Fruit fly (Drosophila melanogaster) whole organism, wandering third instar larva: Measurements from ENCODE around the gene CG12194.

ENCODE experiments used
- Abd-B ChIP-seq: fragments of >200 bp; optimal IDR thresholded peaks from 2 replicates; lab custom pipeline; 2017; ENCODE audit warnings: missing biosample characterization, missing genetic modification characterization
- CG32264 ChIP-seq: fragments of 200-800 bp; sonication (Bioruptor generic); optimal IDR thresholded peaks from 2 replicates; lab custom pipeline; 2016; ENCODE audit warnings: missing biosample characterization, missing genetic modification characterization
- CG9705 ChIP-seq: fragments of 200-800 bp; sonication (Bioruptor generic); optimal IDR thresholded peaks from 2 replicates; lab custom pipeline; 2018; ENCODE audit warnings: missing biosample characterization, mild to moderate bottlenecking, missing genetic modification characterization
- CrebA ChIP-seq: fragments of 200-800 bp; sonication (Bioruptor generic); optimal IDR thresholded peaks from 2 replicates; lab custom pipeline; 2016; ENCODE audit warnings: missing biosample characterization, mild to moderate bottlenecking, missing genetic modification characterization, borderline replicate concordance
- Dfd ChIP-seq: fragments of >200 bp; optimal IDR thresholded peaks from 2 replicates; lab custom pipeline; 2017; ENCODE audit warnings: missing biosample characterization, missing genetic modification characterization
- Dif ChIP-seq: fragments of 200-275, 200-300 bp; sonication (Bioruptor generic); optimal IDR thresholded peaks from 2 replicates; lab custom pipeline; 2018; ENCODE audit warnings: missing biosample characterization, missing genetic modification characterization; ENCODE audit not compliant: partially characterized antibody
- GATAd ChIP-seq: sonication (Bioruptor generic); optimal IDR thresholded peaks from 2 replicates; lab custom pipeline; 2016; ENCODE audit warnings: missing biosample characterization, missing genetic modification characterization
- HLH106 ChIP-seq: fragments of 200-800 bp; optimal IDR thresholded peaks from 3 replicates; lab custom pipeline; 2019; ENCODE audit warnings: missing biosample characterization, mild to moderate bottlenecking, missing genetic modification characterization, moderate library complexity
- Hnf4 ChIP-seq: fragments of 200-800 bp; sonication (Bioruptor generic); optimal IDR thresholded peaks from 2 replicates; lab custom pipeline; 2016; ENCODE audit warnings: missing biosample characterization, mild to moderate bottlenecking, missing genetic modification characterization
- Hr78 ChIP-seq: fragments of >200 bp; optimal IDR thresholded peaks from 2 replicates; lab custom pipeline; 2017; ENCODE audit warnings: missing biosample characterization, missing genetic modification characterization
- Hr83 ChIP-seq: fragments of 200-300 bp; sonication (Bioruptor generic); optimal IDR thresholded peaks from 2 replicates; lab custom pipeline; 2016; ENCODE audit warnings: missing biosample characterization, mild to moderate bottlenecking, missing genetic modification characterization, moderate library complexity; ENCODE audit not compliant: poor library complexity, severe bottlenecking
- Jra ChIP-seq: sonication (Bioruptor generic); optimal IDR thresholded peaks from 2 replicates; lab custom pipeline; 2016; ENCODE audit warnings: missing biosample characterization, missing genetic modification characterization
- Mio ChIP-seq: sonication (Bioruptor generic); optimal IDR thresholded peaks from 2 replicates; lab custom pipeline; 2016; ENCODE audit warnings: missing biosample characterization, missing genetic modification characterization
- Myc ChIP-seq: fragments of >200 bp; optimal IDR thresholded peaks from 2 replicates; lab custom pipeline; 2017
- N ChIP-seq: fragments of >200 bp; optimal IDR thresholded peaks from 2 replicates; lab custom pipeline; 2018; ENCODE audit warnings: missing biosample characterization, missing external identifiers, missing genetic modification characterization
- OdsH ChIP-seq: fragments of 200-800 bp; sonication (Bioruptor generic); optimal IDR thresholded peaks from 2 replicates; lab custom pipeline; 2016; ENCODE audit warnings: missing biosample characterization, mild to moderate bottlenecking, missing genetic modification characterization
- Rel ChIP-seq, 2 experiments: fragments of 200-800 bp; sonication (Bioruptor generic) in 1 of 2; optimal IDR thresholded peaks; 2 replicates in 1 of 2; 3 replicates in 1 of 2; lab custom pipeline; 2016 to 2019; ENCODE audit warnings: mild to moderate bottlenecking in 2 of 2, missing biosample characterization in 2 of 2, missing genetic modification characterization in 2 of 2, moderate library complexity in 1 of 2
- Sp1 ChIP-seq: fragments of 200-800 bp; sonication (Bioruptor generic); optimal IDR thresholded peaks from 3 replicates; lab custom pipeline; 2019; ENCODE audit warnings: missing biosample characterization, mild to moderate bottlenecking, missing genetic modification characterization, moderate library complexity
- Vsx2 ChIP-seq: fragments of 200-300, 225-300 bp; sonication (Bioruptor generic); optimal IDR thresholded peaks from 2 replicates; lab custom pipeline; 2018; ENCODE audit warnings: missing biosample characterization, missing genetic modification characterization; ENCODE audit not compliant: partially characterized antibody
- br ChIP-seq: fragments of 200-800 bp; sonication (Bioruptor generic); optimal IDR thresholded peaks from 2 replicates; lab custom pipeline; 2016; ENCODE audit warnings: missing biosample characterization, missing genetic modification characterization
- brk ChIP-seq: fragments of 200-800 bp; sonication (Bioruptor generic); optimal IDR thresholded peaks from 2 replicates; lab custom pipeline; 2016; ENCODE audit warnings: missing biosample characterization, mild to moderate bottlenecking, missing genetic modification characterization
- dl ChIP-seq, 2 experiments: fragments of 175-275, 200-275 bp in 1 of 2; fragments of 200-275 bp in 1 of 2; sonication (Bioruptor generic); optimal IDR thresholded peaks; lab custom pipeline; 2018; ENCODE audit warnings: mild to moderate bottlenecking in 2 of 2, missing biosample characterization in 2 of 2, missing genetic modification characterization in 2 of 2, moderate library complexity in 2 of 2; ENCODE audit not compliant: partially characterized antibody in 2 of 2, insufficient read depth in 1 of 2
- dmrt93B ChIP-seq: fragments of 200-800 bp; sonication (Bioruptor generic); optimal IDR thresholded peaks from 2 replicates; lab custom pipeline; 2018; ENCODE audit warnings: missing biosample characterization, mild to moderate bottlenecking, missing genetic modification characterization
- dsf ChIP-seq: sonication (Bioruptor generic); optimal IDR thresholded peaks from 2 replicates; lab custom pipeline; 2016; ENCODE audit warnings: missing biosample characterization, missing genetic modification characterization, borderline replicate concordance
- ey ChIP-seq: fragments of 200-800 bp; sonication (Bioruptor generic); optimal IDR thresholded peaks from 2 replicates; lab custom pipeline; 2016; ENCODE audit warnings: missing biosample characterization, missing genetic modification characterization
- foxo ChIP-seq, 2 experiments: fragments of 200-800 bp; sonication (Bioruptor generic); optimal IDR thresholded peaks; 2 replicates in 1 of 2; 3 replicates in 1 of 2; lab custom pipeline; 2016 to 2017; ENCODE audit warnings: missing biosample characterization in 2 of 2, missing genetic modification characterization in 2 of 2
- fru ChIP-seq: fragments of 200-800 bp; sonication (Bioruptor generic); optimal IDR thresholded peaks from 3 replicates; lab custom pipeline; 2016; ENCODE audit warnings: missing biosample characterization, mild to moderate bottlenecking, missing genetic modification characterization
- h ChIP-seq: fragments of 200-800 bp; sonication (Bioruptor generic); optimal IDR thresholded peaks from 3 replicates; lab custom pipeline; 2016; ENCODE audit warnings: missing biosample characterization, mild to moderate bottlenecking, missing genetic modification characterization
- jim ChIP-seq: fragments of 175-275, 200-325 bp; sonication (Bioruptor generic); optimal IDR thresholded peaks from 2 replicates; lab custom pipeline; 2016; ENCODE audit warnings: missing biosample characterization, mild to moderate bottlenecking, missing genetic modification characterization
- lola ChIP-seq: fragments of >200 bp; optimal IDR thresholded peaks from 2 replicates; lab custom pipeline; 2017; ENCODE audit warnings: missing biosample characterization, missing genetic modification characterization
- pan ChIP-seq: fragments of >200 bp; optimal IDR thresholded peaks from 2 replicates; lab custom pipeline; 2017
- psq ChIP-seq: fragments of 200-800 bp; sonication (Bioruptor generic); optimal IDR thresholded peaks from 3 replicates; lab custom pipeline; 2017; ENCODE audit warnings: missing biosample characterization, mild to moderate bottlenecking, missing genetic modification characterization, moderate library complexity
- rgr ChIP-seq: fragments of 200-800 bp; sonication (Bioruptor generic); optimal IDR thresholded peaks from 3 replicates; lab custom pipeline; 2016; ENCODE audit warnings: missing biosample characterization, mild to moderate bottlenecking, missing genetic modification characterization
- sage ChIP-seq: fragments of 200-800 bp; sonication (Bioruptor generic); optimal IDR thresholded peaks from 2 replicates; lab custom pipeline; 2016; ENCODE audit warnings: missing biosample characterization, mild to moderate bottlenecking, missing genetic modification characterization
- sv ChIP-seq: fragments of 200-800 bp; sonication (Bioruptor generic); optimal IDR thresholded peaks from 3 replicates; lab custom pipeline; 2016; ENCODE audit warnings: missing biosample characterization, missing genetic modification characterization
- tai ChIP-seq: sonication (Bioruptor generic); optimal IDR thresholded peaks from 2 replicates; lab custom pipeline; 2016; ENCODE audit warnings: missing biosample characterization, missing genetic modification characterization
- usp ChIP-seq: fragments of >200 bp; optimal IDR thresholded peaks from 2 replicates; lab custom pipeline; 2017; ENCODE audit warnings: missing biosample characterization, missing genetic modification characterization
- woc ChIP-seq: sonication (Bioruptor generic); optimal IDR thresholded peaks from 2 replicates; lab custom pipeline; 2016; ENCODE audit warnings: missing biosample characterization, mild to moderate bottlenecking, missing genetic modification characterization

Gene CG12194

DNA sequence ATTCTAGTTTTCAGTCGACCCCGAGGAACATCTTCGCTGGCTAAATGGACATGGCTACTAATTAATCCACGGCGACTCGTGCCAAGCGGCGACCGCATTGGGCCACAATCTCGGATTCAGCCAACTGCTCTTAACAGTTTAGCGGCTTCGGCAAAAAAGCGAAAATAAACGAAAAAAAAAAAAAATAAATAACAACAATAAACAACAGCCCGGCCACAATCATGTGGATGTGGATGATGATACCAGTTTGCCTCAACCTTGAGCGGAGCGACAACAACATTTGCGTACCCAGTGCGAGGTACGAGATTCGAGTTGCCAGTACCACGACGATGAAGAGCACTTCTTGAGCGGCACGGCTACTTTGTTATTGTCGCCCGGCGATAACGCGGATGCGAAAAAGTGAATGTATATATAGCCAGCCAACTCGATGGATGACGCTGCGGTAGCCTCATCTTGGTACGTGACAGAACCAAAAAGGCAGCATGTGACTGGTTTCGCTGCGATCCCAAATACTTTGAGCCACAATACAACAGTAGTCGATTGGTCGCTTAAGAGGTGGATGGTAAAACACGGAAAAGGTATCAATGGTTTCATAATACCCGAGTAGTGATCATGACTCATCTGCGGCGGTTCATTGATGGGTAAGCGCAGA is 30.1 kb upstream of the CG12194 start:
- peak; percentile 29 for TF ChIP-seq fru (GFP tag; lab: Kevin White, UChicago)
- peak; percentile 3 for TF ChIP-seq psq
- TF ChIP-seq HLH106, result no peak
- TF ChIP-seq Hnf4 (GFP tag; lab: Kevin White, UChicago), result no peak
- no peak for TF ChIP-seq sv
- peak; percentile 21 for TF ChIP-seq h (GFP tag; lab: Kevin White, UChicago)
- TF ChIP-seq woc (GFP tag; lab: Kevin White, UChicago), result peak; percentile 59

DNA sequence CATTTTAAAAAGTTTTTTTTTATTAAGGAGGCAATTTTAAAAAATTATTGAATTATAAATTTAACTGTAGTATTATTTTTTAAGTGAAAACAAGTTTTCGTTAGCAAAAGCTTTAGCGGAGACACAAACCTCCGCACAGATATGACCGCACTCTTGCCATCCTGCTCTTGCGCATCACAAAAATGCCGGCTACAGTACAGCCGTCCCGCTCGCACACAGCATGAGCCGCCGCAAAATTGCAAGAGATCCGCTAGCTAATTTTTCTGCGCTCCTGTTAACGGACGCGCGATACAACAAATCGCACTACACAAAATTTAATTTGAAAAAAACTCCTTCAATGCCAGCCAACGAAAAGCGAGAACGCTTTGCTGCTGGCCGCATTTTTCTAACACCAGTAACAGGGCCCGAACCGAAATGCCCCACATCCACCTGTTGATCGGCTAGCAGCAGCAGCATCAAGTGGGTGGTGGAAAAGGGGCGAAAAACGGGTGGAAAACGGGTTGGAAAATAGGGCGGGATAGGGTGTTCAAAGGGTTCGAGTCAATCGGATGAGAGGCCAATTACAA is 28.0 kb upstream of the CG12194 start:
- peak; percentile 29 for TF ChIP-seq woc (GFP tag; lab: Kevin White, UChicago)
- no peak for TF ChIP-seq HLH106
- no peak for TF ChIP-seq Myc (lab: Kevin White, UChicago)
- no peak for TF ChIP-seq lola
- TF ChIP-seq tai (GFP tag; lab: Kevin White, UChicago), result no peak
- no peak for TF ChIP-seq foxo (GFP tag; optimal IDR thresholded peaks at IDR 0.05; lab: Kevin White, UChicago)
- TF ChIP-seq Vsx2, result peak; percentile 79
- no peak for TF ChIP-seq Rel (GFP tag; optimal IDR thresholded peaks at IDR 0.05; lab: Kevin White, UChicago)
- peak; percentile 44 for TF ChIP-seq Rel (tag; optimal IDR thresholded peaks at IDR 0.05; lab: Kevin White, UChicago)
- peak; percentile 4 for TF ChIP-seq rgr (GFP tag; lab: Kevin White, UChicago)
- no peak for TF ChIP-seq CrebA
- TF ChIP-seq N (GFP tag; lab: Kevin White, UChicago), result no peak
- no peak for TF ChIP-seq Mio (GFP tag; lab: Kevin White, UChicago)
- TF ChIP-seq ey (GFP tag; lab: Kevin White, UChicago), result peak; percentile 0
- TF ChIP-seq Dfd (GFP tag; lab: Kevin White, UChicago), result no peak
- no peak for TF ChIP-seq Hnf4 (GFP tag; lab: Kevin White, UChicago)
- TF ChIP-seq h (GFP tag; lab: Kevin White, UChicago), result peak; percentile 54
- TF ChIP-seq Hr83 (GFP tag; lab: Kevin White, UChicago), result no peak
- peak; percentile 42 for TF ChIP-seq OdsH (GFP tag; lab: Kevin White, UChicago)
- no peak for TF ChIP-seq sv
- TF ChIP-seq br (GFP tag; lab: Kevin White, UChicago), result no peak
- TF ChIP-seq sage (GFP tag; lab: Kevin White, UChicago), result peak; percentile 15
- peak; percentile 45 for TF ChIP-seq Sp1 (GFP tag; lab: Kevin White, UChicago)
- no peak for TF ChIP-seq CG32264 (GFP tag; lab: Kevin White, UChicago)
- TF ChIP-seq usp (GFP tag; lab: Kevin White, UChicago), result no peak
- TF ChIP-seq brk, result peak; percentile 46
- TF ChIP-seq Abd-B (GFP tag; lab: Kevin White, UChicago), result no peak
- TF ChIP-seq Hr78 (GFP tag; lab: Kevin White, UChicago), result no peak
- peak in 1 of 2 experiments; percentile 26 for TF ChIP-seq dl (GFP tag; optimal IDR thresholded peaks at IDR 0.05; lab: Kevin White, UChicago; ENCODE audit: insufficient read depth in 1 of 2, partially characterized antibody in 2 of 2)
- no peak for TF ChIP-seq jim
- TF ChIP-seq GATAd (GFP tag; lab: Kevin White, UChicago), result no peak
- no peak for TF ChIP-seq CG9705 (GFP tag; lab: Kevin White, UChicago)
- TF ChIP-seq dmrt93B (GFP tag; lab: Kevin White, UChicago), result no peak
- TF ChIP-seq Jra, result no peak
- TF ChIP-seq fru (GFP tag; lab: Kevin White, UChicago), result no peak
- no peak for TF ChIP-seq pan (lab: Kevin White, UChicago)
- TF ChIP-seq Dif (GFP tag; lab: Kevin White, UChicago), result peak; percentile 73
- TF ChIP-seq psq, result no peak
- TF ChIP-seq dsf (GFP tag; lab: Kevin White, UChicago), result no peak
